Fruit fly (Drosophila melanogaster) whole organism, embryonic: ENCODE data around the gene TbCMF46.

Source experiments
- Adf1 ChIP-seq: fragments of 200-800 bp; sonication (Bioruptor generic); IDR thresholded peaks from 2 replicates; pipeline ENCODE4 v1.3.6; 2022; ENCODE audit warnings: missing biosample characterization, missing genetic modification characterization
- CG10147 ChIP-seq: fragments of 200-800 bp; sonication (Bioruptor generic); optimal IDR thresholded peaks from 2 replicates; lab custom pipeline; 2019; ENCODE audit warnings: missing biosample characterization, mild to moderate bottlenecking, missing genetic modification characterization, moderate library complexity
- CG10209 ChIP-seq: fragments of 200-800 bp; sonication (Bioruptor generic); optimal IDR thresholded peaks from 3 replicates; lab custom pipeline; 2017; ENCODE audit warnings: missing biosample characterization, mild to moderate bottlenecking, missing genetic modification characterization, missing genetic modification reagents
- CG10267 ChIP-seq: fragments of 200-800 bp; sonication (Bioruptor generic); optimal IDR thresholded peaks from 2 replicates; lab custom pipeline; 2018; ENCODE audit warnings: missing biosample characterization, mild to moderate bottlenecking, missing genetic modification characterization, moderate library complexity
- CG10431 ChIP-seq: fragments of 200-800 bp; sonication (Bioruptor generic); optimal IDR thresholded peaks from 3 replicates; lab custom pipeline; 2018; ENCODE audit warnings: missing biosample characterization, mild to moderate bottlenecking, missing genetic modification characterization
- CG11560 ChIP-seq: fragments of 200-800 bp; sonication (Bioruptor generic); IDR thresholded peaks from 3 replicates; pipeline ENCODE4 v1.3.6; 2022; ENCODE audit warnings: missing biosample characterization, missing genetic modification characterization
- CG12659 ChIP-seq: fragments of 200-800 bp; sonication (Bioruptor generic); optimal IDR thresholded peaks from 3 replicates; lab custom pipeline; 2017; ENCODE audit warnings: mild to moderate bottlenecking, missing biosample characterization, missing genetic modification reagents, missing genetic modification characterization
- CG13424 ChIP-seq: fragments of 200-800 bp; sonication (Bioruptor generic); optimal IDR thresholded peaks from 2 replicates; lab custom pipeline; 2019; ENCODE audit warnings: missing biosample characterization, mild to moderate bottlenecking, missing genetic modification characterization, moderate library complexity
- CG17829 ChIP-seq: fragments of 200-800 bp; optimal IDR thresholded peaks from 2 replicates; lab custom pipeline; 2019; ENCODE audit warnings: missing biosample characterization, mild to moderate bottlenecking, missing genetic modification characterization, moderate library complexity
- CG18011 ChIP-seq: fragments of 200-800 bp; sonication (Bioruptor generic); optimal IDR thresholded peaks from 2 replicates; lab custom pipeline; 2017; ENCODE audit warnings: missing biosample characterization, missing genetic modification characterization, mild to moderate bottlenecking, moderate library complexity, missing genotype
- CG2202 ChIP-seq: fragments of 200-800 bp; sonication (Bioruptor generic); optimal IDR thresholded peaks from 2 replicates; lab custom pipeline; 2018; ENCODE audit warnings: missing biosample characterization, mild to moderate bottlenecking, missing genetic modification characterization
- CG32767 ChIP-seq: fragments of 200-800 bp; sonication (Bioruptor generic); IDR thresholded peaks from 2 replicates; pipeline ENCODE4 v1.3.6; 2022; ENCODE audit warnings: missing biosample characterization, missing genetic modification characterization
- CG33213 ChIP-seq: fragments of 200-800 bp; sonication (Bioruptor generic); optimal IDR thresholded peaks from 3 replicates; lab custom pipeline; 2016; ENCODE audit warnings: missing biosample characterization, missing genetic modification characterization
- CG34376 ChIP-seq: fragments of 200-800 bp; sonication (Bioruptor generic); optimal IDR thresholded peaks from 2 replicates; lab custom pipeline; 2018; ENCODE audit warnings: missing biosample characterization, mild to moderate bottlenecking, missing genetic modification characterization
- CG3847 ChIP-seq: fragments of 200-800 bp; sonication (Bioruptor generic); IDR thresholded peaks from 2 replicates; pipeline ENCODE4 v1.3.6; 2022; ENCODE audit warnings: missing biosample characterization, missing genetic modification characterization
- CG5180 ChIP-seq: fragments of 200-800 bp; sonication (Bioruptor generic); optimal IDR thresholded peaks from 3 replicates; lab custom pipeline; 2017; ENCODE audit warnings: missing biosample characterization, missing genetic modification characterization, mild to moderate bottlenecking, moderate library complexity, missing genetic modification reagents
- CG6654 ChIP-seq: fragments of 200-800 bp; sonication (Bioruptor generic); optimal IDR thresholded peaks from 2 replicates; lab custom pipeline; 2017; ENCODE audit warnings: missing biosample characterization, mild to moderate bottlenecking, missing genetic modification characterization
- CG6689 ChIP-seq: fragments of 200-800 bp; sonication (Bioruptor generic); IDR thresholded peaks from 2 replicates; pipeline ENCODE4 v1.3.6; 2022; ENCODE audit warnings: missing biosample characterization, missing genetic modification characterization
- CG6854 ChIP-seq: fragments of 200-800 bp; sonication (Bioruptor generic); optimal IDR thresholded peaks from 3 replicates; lab custom pipeline; 2017; ENCODE audit warnings: missing biosample characterization, mild to moderate bottlenecking, missing genetic modification characterization
- CG8944 ChIP-seq: fragments of 200-800 bp; sonication (Bioruptor generic); optimal IDR thresholded peaks from 3 replicates; lab custom pipeline; 2016; ENCODE audit warnings: missing biosample characterization, missing genetic modification characterization
- CG9932 ChIP-seq: fragments of 200-800 bp; sonication (Bioruptor generic); IDR thresholded peaks from 2 replicates; pipeline ENCODE4 v1.3.6; 2022; ENCODE audit warnings: missing biosample characterization, missing genetic modification characterization
- CTCF ChIP-seq: fragments of 200-800 bp; sonication (Bioruptor generic); optimal IDR thresholded peaks from 2 replicates; lab custom pipeline; 2017; ENCODE audit warnings: missing biosample characterization, mild to moderate bottlenecking, missing genetic modification characterization, moderate library complexity
- Dbx ChIP-seq: fragments of 200-800 bp; sonication (Bioruptor generic); IDR thresholded peaks from 3 replicates; pipeline ENCODE4 v1.3.6; 2022; ENCODE audit warnings: missing biosample characterization, missing genetic modification characterization
- Dll ChIP-seq: fragments of 200-800 bp; sonication (Bioruptor generic); IDR thresholded peaks from 4 replicates; pipeline ENCODE4 v1.3.6; 2022; ENCODE audit warnings: missing biosample characterization, missing genetic modification characterization; ENCODE audit not compliant: partially characterized antibody
- Dp ChIP-seq: fragments of 200-800 bp; sonication (Bioruptor generic); optimal IDR thresholded peaks from 2 replicates; lab custom pipeline; 2018; ENCODE audit warnings: missing biosample characterization, mild to moderate bottlenecking, missing genetic modification characterization, moderate library complexity
- Ets65A ChIP-seq: fragments of 200-800 bp; sonication (Bioruptor generic); peaks from one replicate; lab custom pipeline; 2016; ENCODE audit warnings: missing biosample characterization, missing genetic modification characterization
- MBD-R2 ChIP-seq: fragments of 200-800 bp; sonication (Bioruptor generic); IDR thresholded peaks from 2 replicates; pipeline ENCODE4 v1.3.6; 2022; ENCODE audit warnings: missing biosample characterization, missing genetic modification characterization
- Meics ChIP-seq: fragments of 200-800 bp; sonication (Bioruptor generic); optimal IDR thresholded peaks from 2 replicates; lab custom pipeline; 2017; ENCODE audit warnings: missing biosample characterization, mild to moderate bottlenecking, missing genetic modification characterization
- Scr ChIP-seq: fragments of 200-800 bp; sonication (Bioruptor generic); IDR thresholded peaks from 2 replicates; pipeline ENCODE4 v1.3.6; 2022; ENCODE audit warnings: missing biosample characterization, missing genetic modification characterization; ENCODE audit not compliant: partially characterized antibody
- Sox100B ChIP-seq: fragments of 200-800 bp; sonication (Bioruptor generic); optimal IDR thresholded peaks from 3 replicates; lab custom pipeline; 2018; ENCODE audit warnings: missing biosample characterization, mild to moderate bottlenecking, missing genetic modification characterization
- Spps ChIP-seq: fragments of 200-800 bp; sonication (Bioruptor generic); optimal IDR thresholded peaks from 2 replicates; lab custom pipeline; 2018; ENCODE audit warnings: missing biosample characterization, mild to moderate bottlenecking, missing genetic modification characterization
- ash1 ChIP-seq: fragments of 200-800 bp; sonication (Bioruptor generic); optimal IDR thresholded peaks from 2 replicates; lab custom pipeline; 2018; ENCODE audit warnings: missing biosample characterization, mild to moderate bottlenecking, missing genetic modification characterization
- chm ChIP-seq: fragments of 200-800 bp; sonication (Bioruptor generic); IDR thresholded peaks from 2 replicates; pipeline ENCODE4 v1.3.6; 2022; ENCODE audit warnings: missing biosample characterization, missing genetic modification characterization
- croc ChIP-seq: fragments of 200-800 bp; sonication (Bioruptor generic); conservative IDR thresholded peaks from 3 replicates; pipeline ENCODE4 v1.3.6; 2022; ENCODE audit warnings: missing biosample characterization, missing genetic modification characterization
- crp ChIP-seq, 2 experiments: fragments of 200-800 bp; sonication (Bioruptor generic); optimal IDR thresholded peaks; 2 replicates in 1 of 2; 3 replicates in 1 of 2; lab custom pipeline; 2017; ENCODE audit warnings: missing biosample characterization in 2 of 2, missing genetic modification characterization in 2 of 2, mild to moderate bottlenecking in 1 of 2, moderate library complexity in 1 of 2
- danr ChIP-seq: fragments of 200-800 bp; sonication (Bioruptor generic); IDR thresholded peaks from 2 replicates; pipeline ENCODE4 v1.3.6; 2022; ENCODE audit warnings: missing biosample characterization, missing genetic modification characterization
- dmrt99B ChIP-seq: fragments of 200-800 bp; sonication (Bioruptor generic); optimal IDR thresholded peaks from 2 replicates; lab custom pipeline; 2018; ENCODE audit warnings: missing biosample characterization, mild to moderate bottlenecking, missing genetic modification characterization, moderate library complexity
- eve ChIP-seq, 2 experiments: fragments of >200 bp; optimal IDR thresholded peaks; 2 replicates each; lab custom pipeline; 2017; ENCODE audit warnings: missing biosample characterization in 2 of 2, missing genetic modification characterization in 2 of 2
- grau ChIP-seq: fragments of 200-800 bp; optimal IDR thresholded peaks from 3 replicates; lab custom pipeline; 2019; ENCODE audit warnings: missing biosample characterization, mild to moderate bottlenecking, missing genetic modification characterization, moderate library complexity
- ham ChIP-seq: fragments of 200-800 bp; sonication (Bioruptor generic); IDR thresholded peaks from 2 replicates; pipeline ENCODE4 v1.3.6; 2022; ENCODE audit warnings: missing biosample characterization, missing genetic modification characterization
- hb ChIP-seq: fragments of 200-800 bp; sonication (Bioruptor generic); IDR thresholded peaks from 3 replicates; pipeline ENCODE4 v1.3.6; 2022; ENCODE audit warnings: missing biosample characterization, missing genetic modification characterization; ENCODE audit not compliant: partially characterized antibody
- hkb ChIP-seq, 2 experiments: fragments of 200-800 bp in 1 of 2; fragments of >200 bp in 1 of 2; sonication (Bioruptor generic) in 1 of 2; IDR thresholded peaks in 1 of 2; optimal IDR thresholded peaks in 1 of 2; 2 replicates each; pipeline versions ENCODE4 v1.3.6 to Lab custom; 2017 to 2022; ENCODE audit warnings: missing biosample characterization in 1 of 2, missing genetic modification characterization in 1 of 2
- klu ChIP-seq: fragments of 200-800 bp; sonication (Bioruptor generic); IDR thresholded peaks from 2 replicates; pipeline ENCODE4 v1.3.6; 2022; ENCODE audit warnings: missing biosample characterization, missing genetic modification characterization
- nau ChIP-seq: fragments of 200-800 bp; sonication (Bioruptor generic); optimal IDR thresholded peaks from 3 replicates; lab custom pipeline; 2017; ENCODE audit warnings: missing biosample characterization, mild to moderate bottlenecking, missing genetic modification characterization, missing genetic modification reagents
- nmo ChIP-seq: fragments of 200-800 bp; sonication (Bioruptor generic); optimal IDR thresholded peaks from 2 replicates; lab custom pipeline; 2018; ENCODE audit warnings: missing biosample characterization, mild to moderate bottlenecking, missing genetic modification characterization, moderate library complexity
- oc ChIP-seq: fragments of 200-800 bp; sonication (Bioruptor generic); optimal IDR thresholded peaks from 2 replicates; lab custom pipeline; 2018; ENCODE audit warnings: missing biosample characterization, mild to moderate bottlenecking, missing genetic modification characterization, moderate library complexity
- odd ChIP-seq: fragments of 200-800 bp; sonication (Bioruptor generic); optimal IDR thresholded peaks from 2 replicates; lab custom pipeline; 2017; ENCODE audit warnings: missing biosample characterization, mild to moderate bottlenecking, missing genetic modification characterization
- sqz ChIP-seq: fragments of 200-800 bp; sonication (Bioruptor generic); optimal IDR thresholded peaks from 3 replicates; lab custom pipeline; 2018; ENCODE audit warnings: missing biosample characterization, mild to moderate bottlenecking, missing genetic modification characterization
- sr ChIP-seq: fragments of 200-800 bp; sonication (Bioruptor generic); IDR thresholded peaks from 3 replicates; pipeline ENCODE4 v1.3.6; 2022; ENCODE audit warnings: missing biosample characterization, missing genetic modification characterization
- toy ChIP-seq: fragments of 200-800 bp; sonication (Bioruptor generic); IDR thresholded peaks from 2 replicates; pipeline ENCODE4 v1.3.6; 2022; ENCODE audit warnings: missing biosample characterization, missing genetic modification characterization
- yki ChIP-seq: fragments of >200 bp; optimal IDR thresholded peaks from 3 replicates; lab custom pipeline; 2018

The TbCMF46 gene

dm6 chr2L:9908468-9908967 is 16.1 kb downstream of the TbCMF46 start, which contains the start of gene CG13124 (continued):
- TF ChIP-seq sqz (GFP tag; lab: Kevin White, UChicago) = no peak
- TF ChIP-seq CG13424 = peak; percentile 40
- no peak for TF ChIP-seq Dp
- no peak for TF ChIP-seq toy (GFP tag; lab: Robert Waterston, UW)
- no peak for TF ChIP-seq yki
- no peak for TF ChIP-seq CG10147 (GFP tag; lab: Kevin White, UChicago)
- TF ChIP-seq CG10267 = peak; percentile 0
- no peak for TF ChIP-seq nau
- no peak for TF ChIP-seq CG8944
- no peak for TF ChIP-seq croc (GFP tag; lab: Robert Waterston, UW)
- TF ChIP-seq hb (GFP tag; lab: Robert Waterston, UW) = no peak
- TF ChIP-seq oc = no peak
- peak; percentile 42; the same call in 1 of the 3 replicates for TF ChIP-seq Dbx (GFP tag; lab: Robert Waterston, UW)
- no peak for TF ChIP-seq odd (GFP tag; lab: Kevin White, UChicago)
- TF ChIP-seq Dll (GFP tag; lab: Robert Waterston, UW) = no peak
- TF ChIP-seq CG6654 (GFP tag; lab: Kevin White, UChicago) = no peak
- peak; percentile 54 for TF ChIP-seq Meics
- TF ChIP-seq CG12659 (GFP tag; lab: Kevin White, UChicago) = peak; percentile 20
- TF ChIP-seq ash1 = no peak
- no peak for TF ChIP-seq CG18011 (GFP tag; lab: Kevin White, UChicago)
- TF ChIP-seq Scr = no peak
- peak; percentile 32 for TF ChIP-seq grau (tag; lab: Kevin White, UChicago)
- no peak for TF ChIP-seq nmo (GFP tag; lab: Kevin White, UChicago)
- TF ChIP-seq CG6689 (GFP tag; lab: Robert Waterston, UW) = no peak
- TF ChIP-seq danr (GFP tag; lab: Robert Waterston, UW) = no peak
- TF ChIP-seq CG17829 (tag; lab: Kevin White, UChicago) = no peak
- no peak for TF ChIP-seq CG33213 (GFP tag; lab: Kevin White, UChicago)
- TF ChIP-seq sr (GFP tag; lab: Robert Waterston, UW) = no peak
- peak; percentile 42 for TF ChIP-seq CG6854 (GFP tag; lab: Kevin White, UChicago)
- no peak for TF ChIP-seq CTCF
- TF ChIP-seq ham (GFP tag; lab: Robert Waterston, UW) = no peak
- TF ChIP-seq dmrt99B = peak; percentile 11
- peak; percentile 53 for TF ChIP-seq CG9932 (GFP tag; lab: Robert Waterston, UW)
- no peak for TF ChIP-seq CG5180 (GFP tag; lab: Kevin White, UChicago)
- no peak for TF ChIP-seq Spps (tag; lab: Kevin White, UChicago)
- TF ChIP-seq CG34376 = peak; percentile 62
- 0 out of 2 replicates have a peak, but pooled peaks have one; percentile 14 for TF ChIP-seq CG32767 (GFP tag; lab: Robert Waterston, UW)
- TF ChIP-seq CG10209 = no peak
- no peak for TF ChIP-seq CG2202 (tag; lab: Kevin White, UChicago)

- TF ChIP-seq CG10431 (no peak), Sox100B (GFP tag; lab: Kevin White, UChicago) (peak; percentile 4), chm (0 out of 2 replicates have a peak, but pooled peaks have one; percentile 45), MBD-R2 (GFP tag; lab: Robert Waterston, UW) (peak; percentile 20; the same call in 1 of the 2 replicates), eve (GFP tag; optimal IDR thresholded peaks at IDR 0.05; lab: Kevin White, UChicago) (no peak), klu (GFP tag; lab: Robert Waterston, UW) (peak; percentile 44; the same call in 1 of the 2 replicates), hkb (optimal IDR thresholded peaks at IDR 0.05; lab: Kevin White, UChicago) (no peak), hkb (GFP tag; IDR thresholded peaks at IDR 0.05; lab: Robert Waterston, UW) (no peak), CG11560 (tag; lab: Robert Waterston, UW) (no peak), Adf1 (GFP tag; lab: Robert Waterston, UW) (no peak), crp (GFP tag; optimal IDR thresholded peaks at IDR 0.05; lab: Kevin White, UChicago) (no peak), Ets65A (GFP tag; lab: Kevin White, UChicago) (no peak), CG3847 (GFP tag; lab: Robert Waterston, UW) (peak; percentile 20; the same call in 1 of the 2 replicates)
Observed at dm6 chr2L:9907320-9908256, 17.1 kb downstream of the TbCMF46 start.
